Fruit fly (Drosophila melanogaster): ENCODE measurements around the gene CG42537.

CG42537 gene

DNA sequence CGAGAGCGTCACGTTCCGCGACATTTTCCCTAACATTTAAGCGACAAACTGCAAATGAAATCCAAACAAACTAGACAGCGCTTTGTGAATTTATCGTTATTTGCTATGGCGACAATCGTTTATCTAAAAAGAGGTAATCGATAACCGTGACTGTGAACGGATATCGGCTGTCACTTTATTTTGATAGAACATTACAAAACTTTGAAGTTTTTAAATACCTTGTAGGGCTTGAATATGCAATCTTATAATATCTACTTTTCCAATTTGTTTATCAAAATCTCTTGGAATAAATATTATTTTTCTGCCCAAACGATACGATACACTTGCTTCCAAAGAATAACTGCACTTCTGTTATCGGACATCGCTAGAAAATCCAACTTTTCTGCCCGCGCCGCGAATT, 2.5 kb downstream of the CG42537 start, which contains the start of the genes CG1024 and TfIIFalpha:
TSS of gene CG1024 (minus strand) at position 200 of the 400 bp plus-strand sequence.
TSS of gene TfIIFalpha (plus strand) at position 339 of the 400 bp plus-strand sequence.
- TF ChIP-seq usp (GFP tag; optimal IDR thresholded peaks at IDR 0.05) (no peak), CG8478 (optimal IDR thresholded peaks at IDR 0.05) (no peak), EcR (GFP tag; optimal IDR thresholded peaks at IDR 0.05) (no peak), Dll (optimal IDR thresholded peaks at IDR 0.05) (no peak), psq (optimal IDR thresholded peaks at IDR 0.05) (no peak)

DNA sequence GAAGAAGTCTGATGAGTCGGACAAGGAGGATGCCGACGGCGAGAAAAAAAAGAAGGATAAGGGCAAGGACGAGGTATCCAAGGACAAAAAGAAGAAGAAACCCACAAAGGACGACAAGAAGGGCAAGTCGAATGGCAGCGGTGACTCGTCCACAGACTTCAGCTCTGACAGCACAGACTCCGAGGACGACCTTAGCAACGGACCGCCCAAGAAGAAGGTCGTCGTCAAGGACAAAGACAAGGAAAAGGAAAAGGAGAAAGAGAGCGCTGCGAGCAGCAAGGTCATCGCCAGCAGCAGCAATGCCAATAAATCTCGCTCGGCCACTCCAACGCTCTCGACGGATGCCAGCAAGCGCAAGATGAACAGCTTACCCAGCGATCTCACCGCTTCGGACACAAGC, 4.2 kb downstream of the CG42537 start:
- TF ChIP-seq Dll (optimal IDR thresholded peaks at IDR 0.05): no peak
- no peak for TF ChIP-seq psq (optimal IDR thresholded peaks at IDR 0.05)
- TF ChIP-seq usp (GFP tag; optimal IDR thresholded peaks at IDR 0.05): no peak
- TF ChIP-seq CG8478 (optimal IDR thresholded peaks at IDR 0.05): no peak

dm6 chr3R:6382733-6383465, 5.3 kb downstream of the CG42537 start, which contains the start of gene gzl:
TSS of gene gzl (plus strand) at chr3R:6382914.
- TF ChIP-seq Dll (optimal IDR thresholded peaks at IDR 0.05) (no peak), EcR (GFP tag; optimal IDR thresholded peaks at IDR 0.05) (no peak), CG8478 (optimal IDR thresholded peaks at IDR 0.05) (peak; percentile 50), pan (optimal IDR thresholded peaks at IDR 0.05) (no peak), psq (optimal IDR thresholded peaks at IDR 0.05) (no peak), usp (GFP tag; optimal IDR thresholded peaks at IDR 0.05) (no peak)

- TF ChIP-seq CG8478 (optimal IDR thresholded peaks at IDR 0.05): no peak
- no peak for TF ChIP-seq psq (optimal IDR thresholded peaks at IDR 0.05)
- no peak for TF ChIP-seq EcR (GFP tag; optimal IDR thresholded peaks at IDR 0.05)
- no peak for TF ChIP-seq usp (GFP tag; optimal IDR thresholded peaks at IDR 0.05)
- TF ChIP-seq Dll (optimal IDR thresholded peaks at IDR 0.05): no peak
- TF ChIP-seq pan (optimal IDR thresholded peaks at IDR 0.05): no peak
These were observed 5.8 kb downstream of the CG42537 start for dm6 chr3R:6383466-6383769.

dm6 chr3R:6388414-6388830, 10.8 kb downstream of the CG42537 start:
- no peak for TF ChIP-seq Dll (optimal IDR thresholded peaks at IDR 0.05)
- TF ChIP-seq psq (optimal IDR thresholded peaks at IDR 0.05): no peak
- TF ChIP-seq pan (optimal IDR thresholded peaks at IDR 0.05): no peak

dm6 chr3R:6393515-6394246, 16.1 kb downstream of the CG42537 start:
- TF ChIP-seq usp (GFP tag; optimal IDR thresholded peaks at IDR 0.05) (no peak), psq (optimal IDR thresholded peaks at IDR 0.05) (no peak), pan (optimal IDR thresholded peaks at IDR 0.05) (no peak), CG8478 (optimal IDR thresholded peaks at IDR 0.05) (no peak), EcR (GFP tag; optimal IDR thresholded peaks at IDR 0.05) (no peak), Dll (optimal IDR thresholded peaks at IDR 0.05) (no peak)

dm6 chr3R:6394247-6394522, 16.6 kb downstream of the CG42537 start:
- TF ChIP-seq pan (optimal IDR thresholded peaks at IDR 0.05) (no peak), usp (GFP tag; optimal IDR thresholded peaks at IDR 0.05) (no peak), EcR (GFP tag; optimal IDR thresholded peaks at IDR 0.05) (no peak), Dll (optimal IDR thresholded peaks at IDR 0.05) (no peak), CG8478 (optimal IDR thresholded peaks at IDR 0.05) (no peak), psq (optimal IDR thresholded peaks at IDR 0.05) (no peak)

DNA sequence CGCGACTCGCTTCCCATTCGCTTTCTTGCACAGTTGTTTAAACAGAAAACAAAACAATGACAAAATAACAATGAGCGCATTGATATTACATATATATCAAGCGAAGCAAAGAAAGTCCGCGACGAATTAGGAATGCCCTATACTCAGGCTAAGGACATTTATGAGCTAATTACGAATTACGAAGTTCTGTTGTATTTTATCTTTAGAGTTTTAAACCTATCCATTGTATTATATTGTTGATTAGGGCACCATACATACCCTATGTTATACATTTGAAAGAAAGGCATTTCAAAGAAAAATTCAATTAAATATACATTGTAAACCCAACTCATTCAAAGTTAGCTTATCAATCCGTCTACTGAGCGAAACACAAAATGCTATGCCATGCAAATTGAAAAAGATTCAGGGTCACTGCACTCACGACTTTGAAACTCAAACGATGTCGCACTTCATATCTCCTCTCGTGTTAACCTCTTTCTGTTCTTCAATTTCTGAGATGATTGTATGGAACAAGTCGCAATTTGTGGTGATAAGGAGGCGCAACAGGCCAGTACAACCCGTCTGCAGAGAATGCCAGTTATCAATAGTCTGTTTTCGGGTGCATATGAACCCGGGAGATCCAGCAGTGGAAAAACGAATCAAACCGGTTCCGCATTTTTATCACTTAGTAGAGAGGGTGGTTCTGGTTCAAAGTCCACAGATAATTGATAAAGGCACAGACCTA, 18.1 kb downstream of the CG42537 start:
- TF ChIP-seq CG8478 (optimal IDR thresholded peaks at IDR 0.05): no peak
- no peak for TF ChIP-seq Dll (optimal IDR thresholded peaks at IDR 0.05)
- no peak for TF ChIP-seq usp (GFP tag; optimal IDR thresholded peaks at IDR 0.05)
- TF ChIP-seq EcR (GFP tag; optimal IDR thresholded peaks at IDR 0.05): peak in 1 of 2 experiments; percentile 41
- no peak for TF ChIP-seq pan (optimal IDR thresholded peaks at IDR 0.05)
- TF ChIP-seq psq (optimal IDR thresholded peaks at IDR 0.05): no peak

DNA sequence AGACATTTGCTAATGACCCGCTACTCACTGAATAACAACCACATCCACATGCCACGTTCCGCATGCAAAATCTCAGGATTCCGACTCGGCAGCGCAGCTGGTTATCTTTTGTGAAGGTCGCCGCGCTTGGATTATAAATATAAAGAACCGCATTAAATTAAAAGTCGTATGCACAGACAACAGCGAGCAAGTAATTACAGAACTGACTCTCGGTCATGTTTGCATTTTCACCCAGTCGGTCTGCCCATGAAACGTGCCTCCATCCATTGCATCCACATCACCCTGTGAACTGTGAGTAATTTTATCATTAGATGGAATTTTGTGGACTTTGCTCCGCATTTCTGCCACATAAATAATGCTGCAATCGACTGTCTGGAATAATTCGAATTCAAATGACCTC, 19.0 kb downstream of the CG42537 start:
- TF ChIP-seq psq (optimal IDR thresholded peaks at IDR 0.05) (no peak), pan (optimal IDR thresholded peaks at IDR 0.05) (no peak), EcR (GFP tag; optimal IDR thresholded peaks at IDR 0.05) (no peak), Dll (optimal IDR thresholded peaks at IDR 0.05) (no peak), usp (GFP tag; optimal IDR thresholded peaks at IDR 0.05) (no peak), CG8478 (optimal IDR thresholded peaks at IDR 0.05) (no peak)

- TF ChIP-seq EcR (GFP tag; optimal IDR thresholded peaks at IDR 0.05) (no peak), psq (optimal IDR thresholded peaks at IDR 0.05) (no peak), CG8478 (optimal IDR thresholded peaks at IDR 0.05) (no peak), Dll (optimal IDR thresholded peaks at IDR 0.05) (no peak), pan (optimal IDR thresholded peaks at IDR 0.05) (no peak), usp (GFP tag; optimal IDR thresholded peaks at IDR 0.05) (no peak)
These were observed 20.1 kb downstream of the CG42537 start for dm6 chr3R:6397611-6398092.

- TF ChIP-seq CG8478 (optimal IDR thresholded peaks at IDR 0.05): no peak
- TF ChIP-seq psq (optimal IDR thresholded peaks at IDR 0.05): no peak
- TF ChIP-seq usp (GFP tag; optimal IDR thresholded peaks at IDR 0.05): no peak
- no peak for TF ChIP-seq EcR (GFP tag; optimal IDR thresholded peaks at IDR 0.05)
- TF ChIP-seq Dll (optimal IDR thresholded peaks at IDR 0.05): no peak
- TF ChIP-seq pan (optimal IDR thresholded peaks at IDR 0.05): no peak
These were observed 21.7 kb downstream of the CG42537 start for dm6 chr3R:6399289-6399688.

- TF ChIP-seq EcR (GFP tag; optimal IDR thresholded peaks at IDR 0.05) (no peak), psq (optimal IDR thresholded peaks at IDR 0.05) (no peak), usp (GFP tag; optimal IDR thresholded peaks at IDR 0.05) (no peak), pan (optimal IDR thresholded peaks at IDR 0.05) (no peak), CG8478 (optimal IDR thresholded peaks at IDR 0.05) (no peak), Dll (optimal IDR thresholded peaks at IDR 0.05) (no peak)
These were observed 22.2 kb downstream of the CG42537 start for dm6 chr3R:6399752-6400151.
